Fruit fly (Drosophila melanogaster) ovary, adult (tissue): ENCODE measurements around the gene CG6927.
A peak's percentile ranks its signal among the peaks of the same experiment; 100 is the strongest.

Experiments used
- CG17801 ChIP-seq: fragments of 200-800 bp; optimal IDR thresholded peaks from 2 replicates; lab custom pipeline; 2019; ENCODE audit warnings: missing biosample characterization, mild to moderate bottlenecking, missing genetic modification characterization, moderate library complexity; ENCODE audit not compliant: partially characterized antibody

CG6927 gene

DNA sequence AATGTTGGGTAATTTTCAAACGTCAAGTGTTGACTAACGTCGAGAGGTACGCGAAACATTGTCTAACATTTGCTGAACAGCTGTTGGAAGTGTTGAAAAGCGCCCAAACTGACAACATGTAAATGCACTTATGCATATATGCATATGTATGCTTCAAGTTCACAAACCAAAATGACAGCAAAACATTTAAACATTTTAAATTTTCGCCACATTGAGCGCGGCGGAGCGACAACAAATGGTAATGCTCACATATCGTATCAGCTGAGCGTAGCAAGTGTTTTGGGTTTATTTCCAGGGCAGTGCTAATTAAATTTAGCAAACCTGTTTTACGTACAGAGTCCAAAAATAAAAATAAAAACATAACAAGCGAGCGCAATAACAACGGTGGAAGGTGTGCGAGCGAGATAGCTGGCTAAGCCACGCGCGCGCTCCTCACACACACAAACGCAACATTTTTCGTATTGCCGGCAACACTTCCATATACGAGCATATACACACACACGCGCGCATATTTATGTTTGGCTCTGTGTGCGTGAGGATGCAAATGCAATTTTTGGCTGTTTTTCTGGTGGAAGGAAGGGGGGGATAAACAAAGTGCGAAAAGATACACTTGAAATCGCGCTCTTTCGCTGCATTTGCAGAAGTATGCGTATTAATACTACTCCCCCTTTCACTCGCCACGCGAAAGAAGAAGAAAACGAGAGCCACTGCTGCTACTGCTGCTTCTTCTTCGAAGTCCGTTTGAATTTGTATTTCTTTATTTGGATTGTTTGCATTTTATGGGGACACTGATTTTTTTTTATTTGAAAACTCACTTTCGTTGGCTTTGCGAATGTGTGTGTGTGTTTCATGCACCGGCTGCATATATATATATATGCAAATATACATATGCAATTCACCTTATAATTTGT, 23.7 kb downstream of the CG6927 start:
- no peak for TF ChIP-seq CG17801 (GFP tag; lab: Kevin White, UChicago)

DNA sequence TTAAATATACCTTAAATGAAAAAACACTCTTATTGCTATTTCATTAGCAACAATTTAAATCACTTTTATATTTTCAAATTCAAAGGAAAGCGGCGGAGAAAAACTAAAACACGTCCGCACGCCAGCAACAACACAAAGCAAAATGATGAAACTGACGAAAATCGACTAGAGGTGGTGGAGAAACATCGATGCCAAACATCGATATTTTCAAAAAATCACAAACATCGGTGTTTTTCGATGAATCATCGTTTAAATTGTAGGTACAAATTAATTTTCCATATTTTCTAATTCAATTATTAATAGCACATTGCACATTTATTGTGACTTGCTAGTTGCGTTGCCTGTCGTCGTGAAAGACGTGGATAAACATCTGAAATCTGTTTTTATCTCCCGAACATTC, 24.3 kb downstream of the CG6927 start:
- TF ChIP-seq CG17801 (GFP tag; lab: Kevin White, UChicago), result peak; percentile 43

DNA sequence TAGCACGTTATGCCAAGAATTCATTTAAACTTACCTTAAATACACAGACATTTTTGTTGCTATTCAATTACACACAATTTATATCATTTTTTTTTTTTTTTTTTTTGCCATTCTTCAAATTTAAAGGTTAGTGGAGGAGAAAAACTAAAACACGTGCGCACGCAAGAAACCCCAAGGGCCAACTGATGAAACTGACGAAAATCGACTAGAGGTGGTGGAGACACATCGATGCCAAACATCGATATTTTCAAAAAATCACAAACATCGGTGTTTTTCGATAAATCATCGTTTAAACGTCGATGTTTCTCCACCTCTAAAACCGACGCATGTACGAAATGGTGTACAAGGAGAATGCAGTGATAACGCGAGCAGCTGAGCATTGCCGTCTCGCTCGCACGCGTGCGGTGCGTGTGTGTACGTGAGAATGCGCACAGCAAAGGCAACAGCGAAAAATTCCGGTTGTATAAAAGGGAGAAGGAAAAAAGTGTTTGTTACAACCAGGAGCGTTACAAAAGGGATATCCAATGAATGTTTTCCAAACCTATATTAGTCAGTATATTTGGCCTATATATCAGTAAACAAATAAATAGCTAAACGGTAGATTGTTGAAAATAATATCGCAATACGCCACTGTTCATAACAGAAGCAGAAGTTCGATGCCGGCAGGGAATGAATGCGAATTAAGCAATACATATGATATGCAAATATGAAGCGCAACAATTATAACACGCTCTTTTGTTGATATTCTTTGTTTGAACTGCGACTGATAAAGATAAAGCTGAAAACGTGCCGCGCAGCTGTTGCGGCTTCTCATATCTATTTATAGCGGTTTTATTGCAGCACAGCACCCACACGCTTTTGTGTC, 29.5 kb downstream of the CG6927 start:
- TF ChIP-seq CG17801 (GFP tag; lab: Kevin White, UChicago), result no peak

DNA sequence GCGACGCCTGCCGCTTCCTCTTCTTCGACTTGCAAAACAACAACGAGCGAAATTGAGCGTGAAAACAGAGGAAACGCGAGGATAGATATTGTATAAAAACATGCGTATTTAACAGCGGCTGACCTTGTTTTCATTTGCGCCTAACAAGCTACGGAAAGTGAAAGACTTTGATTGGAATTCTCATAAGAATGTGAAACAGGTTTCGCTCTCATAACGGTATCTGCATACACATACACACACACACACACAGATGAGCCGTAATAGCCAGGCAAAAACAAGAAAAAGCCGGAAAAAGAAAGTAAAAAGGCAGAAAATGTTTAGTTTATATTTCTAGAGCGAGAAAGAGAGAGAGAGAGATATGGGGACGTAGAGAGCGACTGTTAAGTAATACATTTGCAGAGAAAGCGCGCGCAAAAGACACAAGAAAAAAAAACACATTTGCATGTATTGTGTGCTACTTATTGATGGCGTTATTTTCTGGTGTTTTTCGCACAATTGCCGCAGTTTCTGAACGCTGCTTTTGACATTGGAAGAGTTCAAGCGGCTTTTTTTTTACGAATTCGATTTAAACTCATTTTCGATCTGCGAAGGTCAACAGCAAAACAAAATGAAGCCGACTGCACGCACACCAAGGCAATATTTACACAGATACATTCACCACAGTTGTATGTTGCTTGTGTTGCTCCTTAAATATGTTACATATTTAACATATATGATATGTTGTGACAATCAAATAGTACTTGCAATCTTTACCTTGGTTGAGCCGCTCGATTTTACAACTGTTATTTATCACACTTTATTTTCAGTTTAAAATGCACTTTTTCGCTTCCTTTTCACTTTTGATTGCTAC, 30.7 kb downstream of the CG6927 start:
- no peak for TF ChIP-seq CG17801 (GFP tag; lab: Kevin White, UChicago)

DNA sequence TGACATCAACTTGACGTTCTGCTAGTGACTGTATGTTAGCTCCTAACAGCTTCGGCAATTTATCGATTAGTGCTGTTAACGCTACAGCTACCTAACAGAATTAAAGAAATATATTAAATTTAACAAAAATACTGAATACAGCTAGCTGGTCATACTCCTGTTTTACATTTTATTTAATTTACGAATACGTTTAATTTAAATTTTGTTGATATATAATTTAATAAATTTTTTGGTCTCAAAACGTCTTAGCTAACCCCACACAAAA, 31.3 kb downstream of the CG6927 start, which contains the start of gene CG44774:
TSS of gene CG44774 (minus strand) at position 34 of the 265 bp plus-strand sequence.
- no peak for TF ChIP-seq CG17801 (GFP tag; lab: Kevin White, UChicago)

DNA sequence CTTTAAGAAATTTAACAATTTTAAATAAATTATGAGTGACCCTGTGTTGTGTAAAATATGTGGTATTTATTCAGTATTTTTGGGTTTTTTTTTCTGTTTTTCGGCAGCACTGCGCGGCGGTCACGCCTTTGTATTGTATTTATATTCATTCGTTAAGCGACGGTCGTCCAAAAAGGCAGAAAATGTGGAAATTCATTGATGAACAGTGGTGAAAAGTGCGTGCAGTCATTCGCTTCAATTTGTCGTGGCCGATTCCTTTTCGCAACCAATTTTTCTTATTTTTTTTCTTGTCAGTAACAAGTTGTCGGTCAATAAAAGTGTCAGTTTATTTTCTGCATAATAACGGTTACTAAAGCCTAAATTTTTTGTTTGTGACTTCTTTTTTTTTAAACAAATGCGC, 32.3 kb downstream of the CG6927 start, which contains the start of gene Ptp4E:
TSS of gene Ptp4E (plus strand) at position 143 of the 400 bp plus-strand sequence.
- TF ChIP-seq CG17801 (GFP tag; lab: Kevin White, UChicago), result no peak

DNA sequence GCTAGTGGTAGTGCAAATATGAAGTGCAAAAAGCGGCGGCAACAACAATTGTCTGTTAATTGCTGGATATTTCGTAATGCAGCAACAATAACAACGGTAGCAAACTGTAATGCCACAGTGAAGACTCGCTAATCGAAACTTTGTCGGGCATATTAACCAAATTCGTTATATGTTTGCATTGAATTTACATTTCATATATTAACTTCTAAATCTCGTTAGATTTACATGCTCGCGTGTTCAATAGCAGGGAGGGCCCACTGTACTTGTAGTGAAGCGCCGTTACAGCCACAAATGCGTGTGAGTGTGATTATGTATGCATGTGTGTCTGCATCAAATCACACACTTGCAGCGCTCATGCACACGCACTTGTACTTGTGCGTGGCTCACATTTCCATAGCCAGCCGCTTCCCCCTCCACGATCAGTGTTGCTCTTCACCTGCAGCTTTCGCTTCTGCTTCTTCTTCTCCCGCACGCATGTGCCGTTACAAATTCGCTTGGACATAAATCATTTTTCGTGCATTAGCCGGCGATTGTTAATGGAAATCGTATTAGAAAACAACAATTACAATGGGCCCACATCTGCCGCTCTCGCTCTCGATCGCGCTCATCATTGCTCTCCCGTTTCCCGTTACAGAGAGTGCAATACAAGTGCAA, 33.2 kb downstream of the CG6927 start:
- peak; percentile 97 for TF ChIP-seq CG17801 (GFP tag; lab: Kevin White, UChicago)

DNA sequence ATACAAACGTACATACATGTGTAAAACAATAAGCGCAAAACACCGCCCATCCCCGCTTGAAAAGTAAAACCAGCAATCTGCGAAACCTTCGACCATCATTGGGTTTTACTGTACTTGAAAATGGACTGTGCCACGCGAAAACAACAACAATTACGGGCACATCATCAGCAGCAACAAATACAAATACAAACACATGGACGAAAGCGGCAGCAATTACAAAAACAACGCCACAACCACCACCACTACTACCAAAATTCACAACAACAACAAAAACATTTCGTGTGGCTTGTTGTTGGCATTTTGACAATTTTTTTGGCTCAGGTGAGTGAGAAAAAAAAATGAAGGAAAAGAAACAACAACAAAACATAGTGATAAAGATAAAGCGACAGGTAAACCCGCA, 33.8 kb downstream of the CG6927 start:
- no peak for TF ChIP-seq CG17801 (GFP tag; lab: Kevin White, UChicago)

DNA sequence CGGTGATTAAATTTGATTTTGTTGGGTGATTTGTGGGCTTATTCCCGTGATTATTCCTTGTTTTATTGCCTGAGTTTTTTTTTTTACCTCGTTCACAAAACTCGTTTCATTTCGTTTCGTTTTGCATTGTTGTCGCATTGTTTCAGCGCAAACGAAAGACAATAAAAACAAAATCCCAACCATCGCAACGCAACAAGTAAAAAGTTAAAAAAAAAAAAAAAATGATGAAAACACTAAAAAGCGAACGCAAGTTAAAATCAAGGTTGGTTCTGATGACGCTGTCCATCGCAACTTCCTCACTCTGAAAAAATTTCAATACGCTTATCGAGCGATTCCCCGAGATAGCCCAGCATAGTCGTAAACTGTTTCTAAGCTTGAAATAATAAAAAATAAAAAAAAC, 34.8 kb downstream of the CG6927 start:
- TF ChIP-seq CG17801 (GFP tag; lab: Kevin White, UChicago), result no peak

DNA sequence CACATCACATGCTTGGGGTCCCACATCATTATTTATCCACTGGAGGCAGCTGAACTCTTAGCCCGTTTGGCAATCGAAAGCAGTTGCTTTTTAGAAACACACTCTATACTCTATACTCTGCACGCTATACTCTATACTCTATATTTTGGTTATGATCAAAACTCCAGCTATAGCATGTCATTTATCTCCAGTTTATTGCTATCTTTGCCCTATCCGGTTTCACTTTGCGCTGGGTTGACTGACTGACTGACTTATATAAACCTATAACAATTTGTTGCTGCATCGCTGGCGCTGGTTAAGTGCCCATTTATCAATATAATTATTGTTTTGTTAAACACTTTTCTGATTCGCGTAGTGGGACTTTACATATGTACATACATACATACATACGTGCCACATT, 36.8 kb downstream of the CG6927 start:
- no peak for TF ChIP-seq CG17801 (GFP tag; lab: Kevin White, UChicago)

DNA sequence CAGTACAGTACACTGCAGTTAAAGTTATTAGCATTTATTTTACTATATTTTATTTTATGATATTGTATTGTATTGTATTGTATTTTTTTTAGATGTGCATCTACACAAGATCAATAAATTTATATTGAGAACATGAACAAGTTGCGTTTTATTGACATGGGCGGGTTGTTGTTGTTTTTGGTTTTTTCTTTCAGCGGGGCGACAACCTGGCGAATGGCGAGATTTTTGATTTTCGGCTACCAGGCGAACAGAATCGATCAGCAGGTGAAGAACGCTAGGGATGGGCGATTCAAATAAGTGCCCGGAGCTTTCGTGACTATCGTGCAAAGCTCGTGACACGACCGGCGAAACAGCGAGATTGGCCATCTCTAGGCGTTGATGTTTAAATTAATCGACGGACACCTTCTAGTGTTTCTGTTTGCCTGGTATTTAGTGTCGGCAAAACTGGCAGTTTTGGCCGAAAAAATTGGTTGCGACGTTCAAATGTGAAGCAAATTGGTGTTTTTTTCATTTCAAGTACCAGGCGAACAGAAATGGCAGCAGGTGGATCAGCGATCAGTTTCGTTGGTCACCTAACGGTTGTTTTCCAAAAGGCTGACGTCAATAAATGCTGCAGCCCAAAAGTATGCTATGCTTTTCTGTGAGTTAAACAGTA, 49.2 kb downstream of the CG6927 start:
- TF ChIP-seq CG17801 (GFP tag; lab: Kevin White, UChicago), result peak; percentile 37
